Worm (Caenorhabditis elegans) whole organism, dauer: ENCODE data around the gene srg-11.

Source experiments
- unc-62 ChIP-seq: sonication (generic microtip); optimal IDR thresholded peaks from 2 replicates; lab custom pipeline; 2017; ENCODE audit warnings: missing biosample characterization, missing genetic modification reagents, missing genetic modification characterization

srg-11 gene

DNA sequence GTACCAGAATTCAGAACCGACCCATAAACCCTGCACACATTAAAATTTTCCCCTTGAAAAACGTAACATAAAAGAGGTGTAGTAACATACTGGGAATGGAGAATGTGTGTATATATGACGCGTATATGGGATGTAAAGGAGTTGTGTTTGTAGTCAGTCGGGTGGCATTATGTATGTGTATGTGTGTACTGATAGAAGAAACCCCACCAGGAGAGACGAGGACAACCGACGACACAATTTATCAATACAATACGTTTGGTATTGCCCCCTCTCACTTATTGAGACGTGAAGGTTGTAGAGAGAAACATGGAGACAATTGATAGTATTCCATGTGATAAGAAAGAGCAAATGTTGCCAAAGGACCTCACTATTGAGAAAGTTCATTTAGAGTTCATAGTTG, 11.7 kb upstream of the srg-11 start:
- no peak for TF ChIP-seq unc-62 (GFP tag; lab: Kevin White, UChicago)

DNA sequence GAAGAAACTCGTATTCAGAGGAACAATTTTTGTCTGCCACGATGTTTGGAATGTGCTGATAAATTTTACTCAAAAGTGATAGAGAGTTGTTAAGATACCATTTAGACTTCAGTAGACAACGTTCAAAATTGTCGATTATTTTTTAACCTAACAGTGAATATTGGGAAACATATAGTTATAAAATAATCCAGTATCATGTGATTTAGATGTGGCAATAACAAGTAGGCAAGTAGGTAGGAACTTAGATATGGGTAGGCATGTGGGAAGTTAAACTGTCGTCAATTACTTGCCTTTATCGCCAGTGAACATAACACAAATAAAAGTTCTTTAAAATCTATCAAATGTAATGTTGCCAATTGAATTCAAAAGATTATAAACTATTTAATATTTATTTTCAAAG, 8.3 kb upstream of the srg-11 start, which contains the start of gene T23F11.11:
T23F11.11 (minus strand) TSS at position 101 of the 400 bp plus-strand sequence.
- no peak for TF ChIP-seq unc-62 (GFP tag; lab: Kevin White, UChicago)

DNA sequence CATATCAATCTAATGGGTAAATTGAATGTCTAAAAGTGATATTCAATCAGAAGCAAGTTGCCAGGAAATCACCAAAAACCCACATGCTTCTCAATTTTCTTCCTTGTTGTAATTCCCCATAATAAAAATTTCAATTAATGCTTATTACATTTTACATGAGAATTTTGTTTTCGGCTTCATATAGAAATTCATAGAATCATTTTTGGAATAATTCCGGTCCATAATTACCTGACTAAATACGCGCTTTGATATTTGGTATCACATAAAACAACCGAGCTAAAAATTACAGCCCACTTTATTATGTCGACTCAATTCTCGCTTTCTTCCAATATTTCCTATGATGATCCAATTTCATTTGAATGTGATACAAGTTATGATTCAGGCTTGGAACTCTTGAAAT, 7.9 kb upstream of the srg-11 start, which contains the start of gene srg-13:
srg-13 (plus strand) TSS at position 301 of the 400 bp plus-strand sequence.
- TF ChIP-seq unc-62 (GFP tag; lab: Kevin White, UChicago), result no peak

DNA sequence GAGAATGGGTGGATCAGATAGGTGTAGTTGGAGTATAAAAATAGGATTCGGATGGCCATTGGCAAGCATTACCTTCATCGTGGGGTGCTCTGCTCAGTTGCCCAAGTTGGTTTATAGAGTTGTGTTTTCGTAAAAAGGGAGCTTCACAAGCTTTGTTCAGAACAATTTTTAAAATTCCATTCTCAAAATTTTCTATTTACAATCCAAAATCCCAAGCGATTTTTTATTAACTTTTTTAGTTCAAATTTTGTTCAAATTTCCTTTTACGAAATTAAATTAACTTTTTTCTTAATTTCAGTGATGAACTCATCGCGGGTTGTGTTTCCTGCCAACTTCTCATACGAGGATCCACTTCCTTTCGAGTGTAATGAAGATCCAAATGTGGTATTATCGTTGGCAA, 2.3 kb upstream of the srg-11 start, which contains the start of gene srg-10:
srg-10 (plus strand) TSS at position 301 of the 400 bp plus-strand sequence.
- TF ChIP-seq unc-62 (GFP tag; lab: Kevin White, UChicago), result no peak

DNA sequence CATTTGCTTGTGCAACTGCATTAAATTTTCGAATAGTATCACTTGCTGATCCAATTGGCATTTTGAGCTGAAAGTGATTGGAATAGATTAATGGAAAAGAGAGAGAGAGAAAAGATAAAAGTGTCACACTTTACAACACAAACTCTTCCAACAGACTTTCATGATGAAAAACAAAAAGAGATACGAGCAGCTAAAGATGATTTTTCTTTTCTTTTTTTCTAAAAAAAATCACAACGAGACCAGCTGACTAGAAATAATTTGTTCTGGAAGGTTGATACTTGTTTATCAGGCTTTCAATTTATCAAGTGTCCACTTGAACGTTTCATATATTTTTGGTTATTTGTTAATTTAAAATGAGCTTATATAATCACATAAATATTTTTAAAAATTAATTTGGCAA, 7.3 kb downstream of the srg-11 start:
- TF ChIP-seq unc-62 (GFP tag; lab: Kevin White, UChicago), result no peak

DNA sequence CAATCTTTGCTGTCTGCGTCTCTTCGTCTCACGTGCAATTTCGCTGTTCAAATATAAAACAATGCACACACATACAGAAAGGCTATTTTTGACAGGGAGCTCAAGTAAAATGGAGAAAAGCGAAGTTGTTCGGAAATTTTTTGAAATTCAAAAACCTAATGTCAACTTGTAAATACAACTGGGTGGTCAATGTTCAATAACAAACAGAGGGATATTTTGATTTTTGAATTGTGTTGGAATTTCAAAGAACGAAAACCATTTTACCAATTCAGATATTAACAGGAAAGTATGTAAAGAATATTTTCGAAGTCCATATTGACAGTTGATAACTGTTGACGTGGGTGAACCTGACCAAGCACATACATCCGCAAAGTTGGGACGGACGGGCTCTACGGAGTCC, 8.5 kb downstream of the srg-11 start, which contains the start of gene tag-243:
tag-243 (minus strand) TSS at position 101 of the 400 bp plus-strand sequence.
- no peak for TF ChIP-seq unc-62 (GFP tag; lab: Kevin White, UChicago)

DNA sequence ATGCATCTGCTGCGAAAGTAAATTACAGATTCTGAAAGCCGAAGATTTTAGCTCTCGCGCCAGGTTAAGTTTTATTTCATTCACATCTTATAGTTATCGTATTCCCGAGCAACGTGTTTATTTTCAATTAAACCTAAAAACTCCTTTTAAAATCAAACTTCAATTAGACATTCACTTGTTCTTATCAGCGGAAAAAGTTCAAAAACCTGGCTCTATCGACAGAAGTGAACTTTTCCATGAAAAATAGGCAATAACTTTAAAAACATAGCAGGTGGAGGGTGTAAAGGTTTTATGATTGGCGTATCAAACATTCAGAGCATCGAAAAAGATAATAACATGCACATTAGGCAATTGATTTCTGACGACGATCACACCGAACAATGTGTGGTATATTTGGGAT, 9.2 kb downstream of the srg-11 start, which contains the start of gene ppat-1:
ppat-1 (plus strand) TSS at position 316 of the 400 bp plus-strand sequence.
- TF ChIP-seq unc-62 (GFP tag; lab: Kevin White, UChicago), result no peak

DNA sequence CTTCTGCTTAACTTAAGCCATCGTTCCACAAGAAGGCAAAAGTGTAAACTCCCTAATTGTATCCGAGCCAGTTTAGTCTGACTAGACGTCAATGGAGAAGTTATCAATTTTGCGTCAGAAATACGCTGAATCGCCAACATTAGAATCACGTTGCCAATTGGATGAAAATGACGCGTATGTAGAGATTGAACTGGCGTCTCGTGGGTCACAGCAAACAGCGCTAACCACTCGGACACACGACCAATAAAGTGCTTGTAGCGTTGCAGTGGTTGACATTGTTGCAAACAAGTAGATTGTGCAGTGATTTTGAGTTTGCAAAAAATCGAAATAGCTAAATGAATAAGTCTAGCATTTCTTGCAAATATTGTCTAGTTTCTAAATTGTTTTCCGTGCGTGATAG, 9.8 kb downstream of the srg-11 start:
- no peak for TF ChIP-seq unc-62 (GFP tag; lab: Kevin White, UChicago)

DNA sequence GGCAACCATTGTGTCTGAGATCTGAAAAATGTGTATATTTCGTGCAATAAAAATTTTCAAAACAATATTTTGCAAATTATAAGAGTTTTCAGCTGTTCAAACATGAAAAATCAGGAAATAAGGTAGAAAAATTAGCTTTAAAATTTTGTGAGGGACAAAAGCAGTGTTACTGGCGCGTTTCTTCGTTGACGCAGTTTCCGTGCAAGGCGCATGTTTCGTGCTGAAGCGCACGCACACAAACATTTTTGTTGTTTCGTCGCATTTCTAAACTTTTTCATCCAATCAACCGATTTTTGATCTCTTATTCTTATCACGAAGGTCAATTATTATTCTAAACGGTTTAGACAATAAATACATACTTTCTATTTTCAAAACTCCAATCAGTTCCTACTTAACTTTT, 13.5 kb downstream of the srg-11 start, which contains the start of gene nifk-1:
nifk-1 (minus strand) TSS at position 27 of the 400 bp plus-strand sequence.
- TF ChIP-seq unc-62 (GFP tag; lab: Kevin White, UChicago), result no peak

DNA sequence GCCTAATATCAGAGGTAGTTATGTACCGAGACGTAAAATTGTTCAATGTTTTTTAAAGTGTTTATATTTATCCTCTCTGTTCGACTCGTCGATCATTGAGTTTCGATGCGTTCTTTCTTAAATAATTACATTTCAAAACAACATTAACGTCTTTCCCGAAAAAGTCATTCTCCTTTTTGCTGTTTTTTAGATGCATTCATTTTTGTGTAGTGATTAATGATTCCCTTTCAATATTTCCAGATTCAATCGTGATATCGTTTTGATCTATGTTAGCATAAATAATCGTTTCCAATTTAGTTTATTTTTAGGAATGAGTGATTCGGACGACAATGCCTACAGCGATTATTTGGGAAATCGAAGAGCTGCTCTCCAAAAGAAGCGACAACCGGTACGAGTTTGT, 13.9 kb downstream of the srg-11 start, which contains the start of gene T04A8.8:
T04A8.8 (plus strand) TSS at position 301 of the 400 bp plus-strand sequence.
- TF ChIP-seq unc-62 (GFP tag; lab: Kevin White, UChicago), result no peak

DNA sequence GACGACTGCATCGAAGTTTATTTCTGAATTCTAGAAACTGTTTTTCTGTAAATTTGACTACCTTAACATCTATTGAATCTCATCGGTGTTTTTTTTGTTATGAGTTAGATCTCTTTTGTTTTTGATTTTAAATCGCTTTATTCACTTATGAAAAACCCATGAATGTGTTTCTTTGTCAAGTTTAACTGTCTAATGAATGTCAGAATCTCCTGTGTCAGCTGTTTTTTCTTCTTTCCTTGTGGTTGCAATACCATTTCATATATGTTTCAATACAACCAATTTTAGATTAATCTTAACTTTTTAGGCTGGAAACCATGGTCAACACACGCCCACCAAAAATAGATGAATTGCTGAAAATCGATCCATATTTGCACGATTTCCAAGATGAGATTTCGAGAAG, 15.2 kb downstream of the srg-11 start, which contains the start of gene T04A8.7:
T04A8.7 (plus strand) TSS at position 301 of the 400 bp plus-strand sequence.
- no peak for TF ChIP-seq unc-62 (GFP tag; lab: Kevin White, UChicago)

DNA sequence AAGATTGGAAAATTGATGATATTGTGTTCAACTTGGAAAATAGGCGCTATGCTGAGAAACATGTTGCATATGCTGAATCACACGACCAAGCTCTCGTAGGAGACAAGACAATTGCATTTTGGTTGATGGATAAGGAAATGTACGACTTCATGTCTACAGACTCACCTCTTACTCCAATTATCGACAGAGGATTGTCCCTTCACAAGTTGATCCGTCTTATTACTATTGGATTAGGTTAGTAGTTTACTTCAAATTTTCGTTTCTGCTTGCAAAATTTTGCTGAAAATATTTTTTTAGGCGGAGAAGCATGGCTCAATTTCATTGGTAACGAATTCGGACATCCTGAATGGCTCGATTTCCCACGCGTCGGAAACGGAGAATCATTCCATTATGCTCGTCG, 17.1 kb downstream of the srg-11 start:
- no peak for TF ChIP-seq unc-62 (GFP tag; lab: Kevin White, UChicago)

DNA sequence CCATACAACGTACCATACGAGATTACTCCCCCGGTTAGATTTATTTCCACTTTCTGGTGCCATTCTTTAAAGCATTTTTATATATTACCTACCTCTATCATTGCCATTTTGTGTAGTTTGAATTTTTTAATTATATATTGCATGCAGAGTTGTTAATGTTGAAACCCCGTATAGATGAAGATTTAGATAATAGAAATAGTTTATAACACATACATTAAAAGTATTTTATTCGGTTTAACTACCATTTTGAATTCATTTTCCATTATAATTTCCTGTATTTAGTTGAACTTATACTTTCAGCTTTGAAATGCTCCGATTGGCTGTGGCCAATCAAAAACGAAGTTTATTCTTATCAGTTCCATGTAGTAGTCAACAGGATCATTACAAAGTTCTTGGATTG, 18.0 kb downstream of the srg-11 start, which contains the start of gene dnj-18:
dnj-18 (plus strand) TSS at position 301 of the 400 bp plus-strand sequence.
- TF ChIP-seq unc-62 (GFP tag; lab: Kevin White, UChicago), result no peak

DNA sequence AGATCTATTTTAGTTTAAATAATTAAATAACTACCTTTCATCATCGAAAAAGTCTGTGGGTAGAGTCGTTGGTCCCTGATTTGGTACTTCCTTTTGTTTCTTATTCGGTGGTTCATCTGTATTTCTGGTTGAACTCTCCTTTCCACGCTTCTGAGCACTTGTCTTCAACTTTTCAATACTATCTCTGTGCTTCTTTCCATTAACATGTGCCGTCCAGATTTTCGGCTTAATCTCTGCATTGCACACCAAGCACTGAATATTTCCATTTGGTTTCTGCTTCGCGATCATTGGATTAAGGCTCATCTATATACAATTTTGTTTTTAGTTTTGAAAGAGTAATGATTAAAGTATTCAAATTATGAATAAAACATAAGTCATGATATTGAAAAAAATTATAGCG, 20.1 kb downstream of the srg-11 start, which contains the start of gene sel-13:
sel-13 (minus strand) TSS at position 303 of the 400 bp plus-strand sequence.
- TF ChIP-seq unc-62 (GFP tag; lab: Kevin White, UChicago), result no peak

DNA sequence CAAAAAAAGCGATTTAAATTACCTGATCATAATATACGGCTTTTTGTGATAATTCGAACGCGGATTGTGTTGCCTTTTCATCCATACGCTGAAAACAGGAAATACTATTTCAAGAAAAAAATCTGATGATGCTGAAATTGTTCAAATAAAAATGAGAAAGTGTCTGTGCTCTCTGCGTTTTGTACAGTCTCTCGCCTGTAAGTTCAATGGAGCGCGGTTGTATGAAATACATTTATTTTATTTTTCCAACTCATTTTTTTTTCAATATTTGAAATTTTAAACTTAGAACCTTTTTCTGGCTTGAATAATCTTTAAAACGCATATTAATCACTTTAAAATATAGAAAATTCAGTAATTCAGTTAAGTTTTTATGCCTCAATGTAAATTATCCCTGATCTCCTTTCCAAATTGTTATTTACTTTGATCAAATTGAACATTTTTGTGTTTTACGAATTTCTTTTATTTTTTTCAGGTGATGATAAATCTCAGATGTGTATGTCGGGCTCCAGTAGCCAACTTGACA, 24.2 kb downstream of the srg-11 start, which contains the start of the genes clp-2 and mrpl-16:
clp-2 (minus strand) TSS at position 94 of the 523 bp plus-strand sequence.
mrpl-16 (plus strand) TSS at position 473 of the 523 bp plus-strand sequence.
- no peak for TF ChIP-seq unc-62 (GFP tag; lab: Kevin White, UChicago)

DNA sequence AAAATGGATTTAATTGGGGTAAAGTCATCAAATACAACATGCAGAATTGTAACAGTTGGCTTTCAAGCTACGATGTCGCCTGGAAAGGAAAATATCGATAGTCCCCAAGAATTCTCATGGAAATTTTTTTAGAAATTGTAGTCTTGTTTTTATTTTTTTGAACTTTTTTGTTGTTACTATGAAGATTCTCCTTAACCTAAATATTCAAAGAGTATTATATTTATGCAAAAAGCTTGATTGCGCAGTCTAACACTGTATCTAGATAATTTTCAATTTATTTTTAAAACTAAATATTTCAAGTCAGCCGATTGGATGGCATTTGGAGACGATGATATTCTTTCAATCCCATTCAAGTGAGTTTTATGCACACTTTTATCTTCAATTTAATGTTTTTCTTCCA, 25.4 kb downstream of the srg-11 start, which contains the start of gene pgap-2:
pgap-2 (plus strand) TSS at position 301 of the 400 bp plus-strand sequence.
- TF ChIP-seq unc-62 (GFP tag; lab: Kevin White, UChicago), result no peak
